Worm (Caenorhabditis elegans) whole organism, early embryonic: ENCODE data around the gene gbf-1.

Experiments used
- F13C5.2 ChIP-seq: sonication (generic microtip); optimal IDR thresholded peaks from 2 replicates; lab custom pipeline; 2017; ENCODE audit warnings: mild to moderate bottlenecking, missing genetic modification characterization, inconsistent platforms, missing compliant biosample characterization
- ceh-13 ChIP-seq: fragments of 200-800 bp; sonication (Bioruptor generic); optimal IDR thresholded peaks from 2 replicates; lab custom pipeline; 2018; ENCODE audit warnings: mild to moderate bottlenecking, missing genetic modification characterization, missing compliant biosample characterization
- tbx-37 ChIP-seq: fragments of 200-800 bp; sonication (Bioruptor generic); conservative IDR thresholded peaks from 2 replicates; pipeline ENCODE4 v1.3.6; 2022; ENCODE audit warnings: missing genetic modification reagents, missing genetic modification characterization, missing compliant biosample characterization

ce11 chrIII:11811839-11812238 is 38.4 kb upstream of the gbf-1 start:
- no peak for TF ChIP-seq ceh-13
- TF ChIP-seq F13C5.2: no peak
- TF ChIP-seq tbx-37 (GFP tag; lab: Robert Waterston, UW): no peak
